Worm (Caenorhabditis elegans) whole organism, L2 larva: Measurements from ENCODE around the gene C35A5.8.
A peak's percentile ranks its signal among the peaks of the same experiment; 100 is the strongest.

Experiments
- C34F6.9 ChIP-seq: fragments of 150-350 bp; optimal IDR thresholded peaks from 2 replicates; lab custom pipeline; 2014; ENCODE audit warnings: missing biosample characterization, missing genetic modification characterization
- R02D3.7 ChIP-seq: fragments of 150-350 bp; optimal IDR thresholded peaks from 2 replicates; lab custom pipeline; 2014; ENCODE audit warnings: missing biosample characterization, missing genetic modification characterization
- Y55F3AM.14 ChIP-seq: fragments of 200-800 bp; sonication (Bioruptor generic); optimal IDR thresholded peaks from 2 replicates; lab custom pipeline; 2018; ENCODE audit warnings: mild to moderate bottlenecking, missing genetic modification characterization, missing compliant biosample characterization
- ZK546.5 ChIP-seq: sonication (generic microtip); optimal IDR thresholded peaks from 2 replicates; lab custom pipeline; 2017; ENCODE audit warnings: missing biosample characterization, missing genetic modification characterization
- alr-1 ChIP-seq: fragments of 150-350 bp; optimal IDR thresholded peaks from 2 replicates; lab custom pipeline; 2014; ENCODE audit warnings: missing biosample characterization, missing genetic modification characterization
- aly-2 ChIP-seq: fragments of 150-350 bp; optimal IDR thresholded peaks from 2 replicates; lab custom pipeline; 2014; ENCODE audit warnings: missing biosample characterization, missing genetic modification characterization
- ama-1 ChIP-seq: fragments of 150-350 bp; optimal IDR thresholded peaks from 2 replicates; lab custom pipeline; 2018; ENCODE audit warnings: inconsistent platforms
- blmp-1 ChIP-seq: sonication (generic microtip); optimal IDR thresholded peaks from 2 replicates; lab custom pipeline; 2017; ENCODE audit warnings: missing genetic modification characterization, mild to moderate bottlenecking, missing compliant biosample characterization, antibody characterized with exemption, moderate library complexity; ENCODE audit not compliant: insufficient read depth
- ceh-16 ChIP-seq: fragments of 150-350 bp; optimal IDR thresholded peaks from 2 replicates; lab custom pipeline; 2014; ENCODE audit warnings: missing biosample characterization, missing genetic modification characterization
- ceh-82 ChIP-seq: fragments of 150-350 bp; optimal IDR thresholded peaks from 2 replicates; lab custom pipeline; 2014; ENCODE audit warnings: missing biosample characterization, missing genetic modification characterization
- crh-2 ChIP-seq: sonication (generic microtip); optimal IDR thresholded peaks from 2 replicates; lab custom pipeline; 2017; ENCODE audit warnings: missing biosample characterization, missing genetic modification characterization
- dmd-4 ChIP-seq: sonication (generic microtip); optimal IDR thresholded peaks from 2 replicates; lab custom pipeline; 2017; ENCODE audit warnings: missing biosample characterization, missing genetic modification characterization
- elt-3 ChIP-seq: sonication (generic microtip); optimal IDR thresholded peaks from 2 replicates; lab custom pipeline; 2017; ENCODE audit warnings: missing biosample characterization, missing genetic modification characterization
- fos-1 ChIP-seq: fragments of 150-350 bp; optimal IDR thresholded peaks from 2 replicates; lab custom pipeline; 2014; ENCODE audit warnings: missing biosample characterization, missing genetic modification characterization
- gmeb-1 ChIP-seq: fragments of 150-350 bp; optimal IDR thresholded peaks from 2 replicates; lab custom pipeline; 2014; ENCODE audit warnings: missing biosample characterization, missing genetic modification characterization
- lin-11 ChIP-seq: fragments of 150-350 bp; sonication (generic microtip); optimal IDR thresholded peaks from 2 replicates; lab custom pipeline; 2014; ENCODE audit warnings: missing biosample characterization, missing genetic modification characterization, inconsistent platforms, mixed read lengths
- lin-39 ChIP-seq: fragments of 150-350 bp; optimal IDR thresholded peaks from 2 replicates; lab custom pipeline; 2014; ENCODE audit warnings: missing biosample characterization, missing genetic modification reagents, missing genetic modification characterization
- lsy-2 ChIP-seq, 2 experiments: fragments of 150-350 bp in 1 of 2; sonication (generic microtip) in 1 of 2; optimal IDR thresholded peaks; 2 replicates each; lab custom pipeline; 2014 to 2017; ENCODE audit warnings: missing biosample characterization in 2 of 2, missing genetic modification characterization in 2 of 2
- mbf-1 ChIP-seq: sonication (generic microtip); optimal IDR thresholded peaks from 2 replicates; lab custom pipeline; 2017; ENCODE audit warnings: missing biosample characterization, missing genetic modification characterization
- mdl-1 ChIP-seq, 2 experiments: fragments of 150-350 bp in 1 of 2; sonication (generic microtip) in 1 of 2; optimal IDR thresholded peaks; 2 replicates each; lab custom pipeline; 2017; ENCODE audit warnings: missing biosample characterization in 2 of 2, missing genetic modification characterization in 2 of 2
- nhr-10 ChIP-seq: sonication (generic microtip); optimal IDR thresholded peaks from 2 replicates; lab custom pipeline; 2017; ENCODE audit warnings: missing biosample characterization, missing genetic modification characterization
- nhr-11 ChIP-seq: fragments of 150-350 bp; optimal IDR thresholded peaks from 2 replicates; lab custom pipeline; 2014; ENCODE audit warnings: missing biosample characterization, missing genetic modification characterization
- nhr-12 ChIP-seq: fragments of 150-350 bp; optimal IDR thresholded peaks from 2 replicates; lab custom pipeline; 2014; ENCODE audit warnings: missing biosample characterization, missing genetic modification characterization
- nhr-129 ChIP-seq: fragments of 150-350 bp; optimal IDR thresholded peaks from 2 replicates; lab custom pipeline; 2014; ENCODE audit warnings: missing biosample characterization, missing genetic modification characterization
- nhr-23 ChIP-seq: fragments of 150-350 bp; optimal IDR thresholded peaks from 2 replicates; lab custom pipeline; 2014; ENCODE audit warnings: missing biosample characterization, missing genetic modification reagents, missing genetic modification characterization
- nhr-237 ChIP-seq: fragments of 150-350 bp; optimal IDR thresholded peaks from 2 replicates; lab custom pipeline; 2014; ENCODE audit warnings: missing biosample characterization, missing genetic modification characterization
- nhr-25 ChIP-seq: fragments of 150-350 bp; sonication (generic microtip); optimal IDR thresholded peaks from 3 replicates; lab custom pipeline; 2014; ENCODE audit warnings: missing biosample characterization, missing genetic modification characterization
- nhr-6 ChIP-seq: fragments of 150-350 bp; optimal IDR thresholded peaks from 2 replicates; lab custom pipeline; 2014; ENCODE audit warnings: missing biosample characterization, missing genetic modification characterization
- peb-1 ChIP-seq: fragments of 150-350 bp; optimal IDR thresholded peaks from 2 replicates; lab custom pipeline; 2014; ENCODE audit warnings: missing biosample characterization, missing genetic modification characterization
- skn-1 ChIP-seq: sonication (generic microtip); optimal IDR thresholded peaks from 2 replicates; lab custom pipeline; 2017; ENCODE audit warnings: missing biosample characterization, missing genetic modification characterization
- sma-3 ChIP-seq: sonication (generic microtip); optimal IDR thresholded peaks from 2 replicates; lab custom pipeline; 2016; ENCODE audit warnings: missing genetic modification reagents, missing genetic modification characterization, missing compliant biosample characterization
- sma-9 ChIP-seq, 2 experiments: fragments of 150-350 bp in 1 of 2; sonication (generic microtip) in 1 of 2; optimal IDR thresholded peaks; 2 replicates each; lab custom pipeline; 2014 to 2016; ENCODE audit warnings: missing genetic modification characterization in 2 of 2, mild to moderate bottlenecking in 1 of 2, missing biosample characterization in 1 of 2, missing compliant biosample characterization in 1 of 2, missing genetic modification reagents in 1 of 2, moderate library complexity in 1 of 2
- snpc-4 ChIP-seq: fragments of 150-350 bp; optimal IDR thresholded peaks from 2 replicates; lab custom pipeline; 2014; ENCODE audit warnings: missing biosample characterization, missing genetic modification characterization

C35A5.8 gene

DNA sequence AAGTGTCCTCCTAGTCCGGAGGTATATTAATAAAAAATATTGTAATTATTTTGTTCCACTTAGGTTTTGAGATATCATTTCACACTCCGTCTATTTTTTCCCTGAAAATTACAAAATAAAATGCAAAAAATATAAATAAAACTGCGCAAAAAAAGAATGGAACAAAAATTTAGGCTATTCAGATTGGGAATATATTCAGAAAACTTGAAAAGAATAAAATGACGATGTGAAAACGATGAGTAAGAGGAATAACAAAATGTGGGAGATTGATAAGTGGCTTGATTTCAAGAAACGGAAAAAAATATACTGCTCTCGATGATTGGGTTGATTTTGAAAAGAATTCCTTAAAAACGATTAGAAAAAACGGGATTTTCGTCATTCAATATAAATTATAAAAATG lies 11.4 kb downstream of the C35A5.8 start, which contains the start of gene dmsr-8:
Gene dmsr-8, minus strand, starts transcription at position 101 of the 400 bp plus-strand sequence.
- TF ChIP-seq sma-3 (no peak), ceh-82 (no peak), mbf-1 (tag; lab: Kevin White, UChicago) (no peak), R02D3.7 (no peak), ama-1 (no peak), C34F6.9 (tag; lab: Kevin White, UChicago) (no peak), peb-1 (tag; lab: Kevin White, UChicago) (no peak), fos-1 (tag; lab: Kevin White, UChicago) (no peak), lin-39 (no peak), sma-9 (GFP tag; optimal IDR thresholded peaks at IDR 0.05; lab: Kevin White, UChicago) (no peak), sma-9 (tag; optimal IDR thresholded peaks at IDR 0.05; lab: Kevin White, UChicago) (no peak), nhr-237 (tag; lab: Kevin White, UChicago) (no peak), blmp-1 (tag; lab: Kevin White, UChicago) (no peak), Y55F3AM.14 (GFP tag; lab: Kevin White, UChicago) (no peak), aly-2 (tag; lab: Kevin White, UChicago) (no peak), ceh-16 (tag; lab: Kevin White, UChicago) (no peak), gmeb-1 (tag; lab: Kevin White, UChicago) (no peak), skn-1 (no peak)

DNA sequence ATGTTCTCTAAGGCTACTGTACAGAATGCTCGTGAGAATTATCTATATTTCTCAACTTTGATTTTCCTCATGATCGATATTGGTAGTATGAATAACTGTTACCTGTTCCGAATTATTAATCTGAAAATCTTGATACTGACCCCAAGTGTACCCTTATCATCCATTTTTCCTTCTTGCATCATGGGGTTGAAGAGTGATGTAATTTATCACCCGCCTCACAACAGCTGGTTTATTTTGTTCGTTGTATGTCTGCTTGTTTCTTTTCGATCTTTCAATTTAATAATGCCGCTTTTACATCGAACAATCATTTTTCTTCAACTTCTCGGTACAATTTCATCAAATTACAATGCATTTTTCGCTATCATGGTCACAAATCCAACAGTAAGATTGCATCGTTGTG lies 16.9 kb downstream of the C35A5.8 start, which contains the start of gene C35A5.6:
Gene C35A5.6, plus strand, starts transcription at position 283 of the 400 bp plus-strand sequence.
- no peak for TF ChIP-seq nhr-6 (tag; lab: Kevin White, UChicago)
- peak; percentile 99 for TF ChIP-seq nhr-129 (tag; lab: Kevin White, UChicago)
- TF ChIP-seq dmd-4 (tag; lab: Kevin White, UChicago) = no peak
- TF ChIP-seq nhr-25 = peak; percentile 34
- no peak for TF ChIP-seq lin-11 (tag; lab: Kevin White, UChicago)
- no peak for TF ChIP-seq gmeb-1 (tag; lab: Kevin White, UChicago)

ce11 chrV:10505553-10505952 lies 20.2 kb downstream of the C35A5.8 start, which contains the start of gene C35A5.5:
Gene C35A5.5 (plus strand): TSS chrV:10505853.
- TF ChIP-seq crh-2 (no peak), sma-9 (GFP tag; optimal IDR thresholded peaks at IDR 0.05; lab: Kevin White, UChicago) (no peak), sma-9 (tag; optimal IDR thresholded peaks at IDR 0.05; lab: Kevin White, UChicago) (no peak)

DNA sequence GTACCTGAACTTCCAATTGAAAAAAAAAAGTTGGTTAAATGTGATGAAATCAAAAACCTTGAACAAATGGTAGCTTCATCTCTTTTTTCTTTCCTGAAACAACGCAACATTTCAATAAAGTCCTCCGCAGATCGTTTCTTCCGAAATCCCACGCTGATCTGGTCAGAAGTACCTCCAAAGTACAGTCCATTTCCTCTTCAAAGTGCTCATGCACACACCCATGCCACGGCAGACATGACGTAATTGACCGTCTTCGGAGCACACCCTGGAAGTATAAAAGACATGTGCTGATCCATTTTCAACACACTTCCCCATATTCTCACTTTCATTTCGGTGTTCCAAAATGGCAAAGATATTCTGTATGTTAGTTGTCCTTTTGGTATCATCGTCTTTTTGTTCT lies 21.8 kb downstream of the C35A5.8 start, which contains the start of gene C35A5.10:
Gene C35A5.10, plus strand, starts transcription at position 301 of the 400 bp plus-strand sequence.
- no peak for TF ChIP-seq ama-1
- TF ChIP-seq nhr-10 (tag; lab: Kevin White, UChicago) = no peak
- no peak for TF ChIP-seq blmp-1 (tag; lab: Kevin White, UChicago)

ce11 chrV:10503011-10503410 lies 22.7 kb downstream of the C35A5.8 start, which contains the start of gene C35A5.11:
Gene C35A5.11 (minus strand): TSS chrV:10503111.
- TF ChIP-seq alr-1 (tag; lab: Kevin White, UChicago) = no peak
- TF ChIP-seq C34F6.9 (tag; lab: Kevin White, UChicago) = no peak
- no peak for TF ChIP-seq snpc-4
- TF ChIP-seq lsy-2 (tag; optimal IDR thresholded peaks at IDR 0.05; lab: Kevin White, UChicago) = no peak
- no peak for TF ChIP-seq nhr-10 (tag; lab: Kevin White, UChicago)
- TF ChIP-seq fos-1 (tag; lab: Kevin White, UChicago) = no peak
- no peak for TF ChIP-seq nhr-23 (tag; lab: Kevin White, UChicago)
- no peak for TF ChIP-seq elt-3 (tag; lab: Kevin White, UChicago)
- TF ChIP-seq crh-2 = no peak
- no peak for TF ChIP-seq ZK546.5
- no peak for TF ChIP-seq skn-1
- no peak for TF ChIP-seq nhr-11 (tag; lab: Kevin White, UChicago)
- no peak for TF ChIP-seq mdl-1 (tag; optimal IDR thresholded peaks at IDR 0.05; lab: Kevin White, UChicago)
- TF ChIP-seq peb-1 (tag; lab: Kevin White, UChicago) = no peak
- TF ChIP-seq nhr-6 (tag; lab: Kevin White, UChicago) = no peak
- TF ChIP-seq nhr-12 (tag; lab: Kevin White, UChicago) = no peak
